Fruit fly (Drosophila melanogaster) whole organism, prepupa: ENCODE measurements around the gene CG42460.

Experiments
- CG11902 ChIP-seq: fragments of 200-800 bp; sonication (Bioruptor generic); optimal IDR thresholded peaks from 3 replicates; lab custom pipeline; 2016; ENCODE audit warnings: missing biosample characterization, missing genetic modification characterization
- CG15336 ChIP-seq: fragments of 200-800 bp; sonication (Bioruptor generic); IDR thresholded peaks from 2 replicates; pipeline ENCODE4 v1.3.6; 2022; ENCODE audit warnings: missing biosample characterization, missing genetic modification characterization
- CG6792 ChIP-seq: fragments of 200-800 bp; sonication (Bioruptor generic); optimal IDR thresholded peaks from 3 replicates; lab custom pipeline; 2016; ENCODE audit warnings: missing biosample characterization, missing genetic modification characterization
- CG8119 ChIP-seq: fragments of 200-800 bp; sonication (Bioruptor generic); IDR thresholded peaks from 3 replicates; pipeline ENCODE4 v1.3.6; 2022; ENCODE audit warnings: missing biosample characterization, missing genetic modification characterization
- Ets21C ChIP-seq: fragments of 200-800 bp; sonication (Bioruptor generic); optimal IDR thresholded peaks from 3 replicates; lab custom pipeline; 2016; ENCODE audit warnings: missing biosample characterization, missing genetic modification characterization
- Sox14 ChIP-seq: fragments of 200-800 bp; sonication (Bioruptor generic); optimal IDR thresholded peaks from 3 replicates; lab custom pipeline; 2016; ENCODE audit warnings: missing biosample characterization, missing genetic modification characterization

DNA sequence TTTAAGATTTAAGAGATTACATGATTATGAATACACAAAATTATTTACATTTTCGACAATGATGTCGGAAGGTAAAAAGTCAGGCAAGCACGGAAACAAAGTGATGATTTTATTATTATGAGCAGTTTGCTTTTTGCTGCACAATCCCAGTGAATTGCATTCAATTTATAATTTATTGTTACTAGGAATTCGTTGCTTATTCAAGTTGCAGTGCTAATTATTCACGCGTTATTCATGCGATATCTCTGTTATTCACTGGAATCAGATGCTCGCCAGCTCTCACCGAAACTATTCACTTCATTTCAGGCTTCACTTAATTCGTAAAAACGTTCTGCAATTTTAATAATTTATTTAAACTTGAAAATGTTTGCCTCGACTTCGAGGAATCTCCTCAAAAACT is 34.5 kb downstream of the CG42460 start:
- TF ChIP-seq CG15336 (GFP tag; lab: Robert Waterston, UW), result no peak
- TF ChIP-seq CG11902, result no peak
- no peak for TF ChIP-seq Sox14 (GFP tag; lab: Kevin White, UChicago)
- TF ChIP-seq Ets21C (GFP tag; lab: Kevin White, UChicago), result no peak
- TF ChIP-seq CG6792 (GFP tag; lab: Kevin White, UChicago), result no peak
- TF ChIP-seq CG8119, result no peak
